Worm (Caenorhabditis elegans): ENCODE results near the gene ZK632.2.

DNA sequence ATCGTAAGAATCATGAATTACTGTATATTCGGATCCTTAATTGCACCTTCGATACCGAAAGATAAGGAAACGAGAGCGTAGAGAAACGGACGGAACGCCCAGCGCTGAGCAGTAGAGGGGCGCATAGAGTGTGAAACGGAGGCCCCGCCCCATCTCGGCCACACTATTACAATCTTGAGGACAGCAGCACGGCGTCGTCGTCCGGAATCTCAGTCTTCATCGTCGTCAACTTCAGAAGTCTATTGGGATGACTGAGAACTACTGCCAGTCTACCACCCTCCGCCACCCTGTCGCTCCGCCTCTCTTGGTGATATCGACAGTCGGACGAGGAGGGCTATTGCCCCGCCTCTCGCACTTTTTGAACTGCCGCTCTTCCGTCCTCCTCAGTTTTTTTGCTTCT is 34.2 kb upstream of the ZK632.2 start:
- TF ChIP-seq tab-1 (GFP tag; IDR thresholded peaks at IDR 0.05) (0 out of 2 replicates have a peak, but pooled peaks have one; percentile 59), med-1 (GFP tag; optimal IDR thresholded peaks at IDR 0.05; ENCODE audit: insufficient read depth) (no peak), T22C8.4 (GFP tag; IDR thresholded peaks at IDR 0.05) (no peak)

Data from whole organism, midembryonic.